Worm (Caenorhabditis elegans) whole organism, L4 larva: ENCODE results near the gene srw-82.

Experiments
- F10B5.3 ChIP-seq: sonication (generic microtip); optimal IDR thresholded peaks from 2 replicates; lab custom pipeline; 2016; ENCODE audit warnings: mild to moderate bottlenecking, missing genetic modification characterization, missing compliant biosample characterization
- F44E2.7 ChIP-seq: fragments of 200-800 bp; sonication (Bioruptor generic); IDR thresholded peaks from 2 replicates; pipeline ENCODE4 v2.1.2; 2022; ENCODE audit warnings: missing genetic modification characterization, missing compliant biosample characterization
- R02D3.7 ChIP-seq: fragments of 150-350 bp; sonication (generic microtip); optimal IDR thresholded peaks from 3 replicates; lab custom pipeline; 2014; ENCODE audit warnings: missing biosample characterization, missing genetic modification characterization
- T26A8.4 ChIP-seq: fragments of 200-800 bp; sonication (Bioruptor generic); IDR thresholded peaks from 2 replicates; pipeline ENCODE4 v1.3.6; 2022; ENCODE audit warnings: missing genetic modification characterization, missing compliant biosample characterization
- Y48G9A.11 ChIP-seq: fragments of 200-800 bp; sonication (Bioruptor generic); IDR thresholded peaks from 2 replicates; pipeline ENCODE4 v1.3.6; 2022; ENCODE audit warnings: missing genetic modification reagents, missing genetic modification characterization, missing compliant biosample characterization
- ZK337.2 ChIP-seq: fragments of 200-800 bp; sonication (Bioruptor generic); IDR thresholded peaks from 2 replicates; pipeline ENCODE4 v1.3.6; 2022; ENCODE audit warnings: missing genetic modification reagents, missing genetic modification characterization, missing compliant biosample characterization
- aly-2 ChIP-seq: sonication (generic microtip); optimal IDR thresholded peaks from 2 replicates; lab custom pipeline; 2018; ENCODE audit warnings: missing biosample characterization, missing genetic modification characterization
- attf-4 ChIP-seq: sonication (generic microtip); optimal IDR thresholded peaks from 3 replicates; lab custom pipeline; 2017; ENCODE audit warnings: missing biosample characterization, missing genetic modification characterization
- ceh-28 ChIP-seq: fragments of 150-350 bp; optimal IDR thresholded peaks from 2 replicates; lab custom pipeline; 2014; ENCODE audit warnings: missing biosample characterization, missing genetic modification reagents, missing genetic modification characterization
- cey-2 ChIP-seq: sonication (generic microtip); optimal IDR thresholded peaks from 3 replicates; lab custom pipeline; 2017; ENCODE audit warnings: missing genetic modification characterization, mild to moderate bottlenecking, missing compliant biosample characterization, antibody characterized with exemption, borderline replicate concordance; ENCODE audit not compliant: insufficient read depth
- ctbp-1 ChIP-seq: fragments of 200-800 bp; sonication (Bioruptor generic); IDR thresholded peaks from 2 replicates; pipeline ENCODE4 v1.3.6; 2022; ENCODE audit warnings: missing genetic modification reagents, missing genetic modification characterization, missing compliant biosample characterization
- daf-12 ChIP-seq: fragments of 150-350 bp; optimal IDR thresholded peaks from 2 replicates; lab custom pipeline; 2014; ENCODE audit warnings: missing biosample characterization, missing genetic modification reagents, missing genetic modification characterization
- daf-16 ChIP-seq, 3 experiments: sonication (generic microtip); optimal IDR thresholded peaks; 2 replicates each; lab custom pipeline; 2016 to 2017; ENCODE audit warnings: missing genetic modification characterization in 3 of 3, missing genetic modification reagents in 3 of 3, mild to moderate bottlenecking in 2 of 3, missing compliant biosample characterization in 2 of 3, missing biosample characterization in 1 of 3, moderate library complexity in 1 of 3
- daf-19 ChIP-seq: fragments of 200-800 bp; sonication (Bioruptor generic); conservative IDR thresholded peaks from 2 replicates; pipeline ENCODE4 v1.3.6; 2022; ENCODE audit warnings: missing genetic modification characterization, missing compliant biosample characterization
- dmd-6 ChIP-seq: fragments of 200-800 bp; sonication (Bioruptor generic); IDR thresholded peaks from 2 replicates; pipeline ENCODE4 v1.3.6; 2022; ENCODE audit warnings: missing genetic modification reagents, missing genetic modification characterization, missing compliant biosample characterization
- egl-27 ChIP-seq: sonication (generic microtip); optimal IDR thresholded peaks from 3 replicates; lab custom pipeline; 2017; ENCODE audit warnings: missing biosample characterization, missing genetic modification reagents, missing genetic modification characterization
- hif-1 ChIP-seq, 2 experiments: sonication (generic microtip); optimal IDR thresholded peaks; 2 replicates each; lab custom pipeline; 2016 to 2017; ENCODE audit warnings: missing compliant biosample characterization in 2 of 2, missing genetic modification characterization in 2 of 2, missing genetic modification reagents in 2 of 2, missing genotype in 2 of 2, mild to moderate bottlenecking in 1 of 2
- hlh-11 ChIP-seq: fragments of 200-800 bp; sonication (Bioruptor generic); optimal IDR thresholded peaks from 2 replicates; lab custom pipeline; 2018; ENCODE audit warnings: mild to moderate bottlenecking, missing genetic modification characterization, missing compliant biosample characterization
- hlh-30 ChIP-seq: sonication (generic microtip); optimal IDR thresholded peaks from 2 replicates; lab custom pipeline; 2017; ENCODE audit warnings: antibody characterized with exemption, mild to moderate bottlenecking, missing genetic modification characterization, missing compliant biosample characterization; ENCODE audit not compliant: insufficient read depth
- jun-1 ChIP-seq: fragments of 150-350 bp; optimal IDR thresholded peaks from 2 replicates; lab custom pipeline; 2014; ENCODE audit warnings: missing biosample characterization, missing genetic modification reagents, missing genetic modification characterization
- lin-13 ChIP-seq: fragments of 150-350 bp; optimal IDR thresholded peaks from 2 replicates; lab custom pipeline; 2014; ENCODE audit warnings: missing biosample characterization, missing genetic modification reagents, missing genetic modification characterization
- lin-38 ChIP-seq: fragments of 200-800 bp; sonication (Bioruptor generic); IDR thresholded peaks from 2 replicates; pipeline ENCODE4 v1.3.6; 2022; ENCODE audit warnings: missing genetic modification reagents, missing genetic modification characterization, missing compliant biosample characterization
- nhr-25 ChIP-seq: sonication (generic microtip); optimal IDR thresholded peaks from 2 replicates; lab custom pipeline; 2017; ENCODE audit warnings: missing genetic modification characterization, mild to moderate bottlenecking, missing compliant biosample characterization, antibody characterized with exemption, moderate library complexity, borderline replicate concordance; ENCODE audit not compliant: insufficient read depth
- nhr-28 ChIP-seq: fragments of 150-350 bp; optimal IDR thresholded peaks from 2 replicates; lab custom pipeline; 2014; ENCODE audit warnings: missing biosample characterization, missing genetic modification characterization
- nhr-76 ChIP-seq: fragments of 150-350 bp; optimal IDR thresholded peaks from 2 replicates; lab custom pipeline; 2014; ENCODE audit warnings: missing biosample characterization, missing genetic modification characterization
- pha-4 ChIP-seq, 2 experiments: fragments of 150-350 bp in 1 of 2; fragments of 200-800 bp in 1 of 2; sonication (Bioruptor generic) in 1 of 2; IDR thresholded peaks in 1 of 2; optimal IDR thresholded peaks in 1 of 2; 2 replicates each; pipeline versions ENCODE4 v1.3.6 to Lab custom; 2014 to 2022; ENCODE audit warnings: missing genetic modification characterization in 2 of 2, missing genetic modification reagents in 2 of 2, missing biosample characterization in 1 of 2, missing compliant biosample characterization in 1 of 2
- php-3 ChIP-seq: fragments of 200-800 bp; sonication (Bioruptor generic); IDR thresholded peaks from 2 replicates; pipeline ENCODE4 v1.3.6; 2022; ENCODE audit warnings: missing genetic modification reagents, missing genetic modification characterization, missing compliant biosample characterization
- pqm-1 ChIP-seq: sonication (generic microtip); optimal IDR thresholded peaks from 2 replicates; lab custom pipeline; 2017; ENCODE audit warnings: missing biosample characterization, missing genetic modification characterization
- saeg-2 ChIP-seq: fragments of 200-800 bp; sonication (Bioruptor generic); IDR thresholded peaks from 2 replicates; pipeline ENCODE4 v1.3.6; 2022; ENCODE audit warnings: missing genetic modification reagents, missing genetic modification characterization, missing compliant biosample characterization
- sdz-12 ChIP-seq: fragments of 200-800 bp; sonication (Bioruptor generic); optimal IDR thresholded peaks from 2 replicates; lab custom pipeline; 2018; ENCODE audit warnings: mild to moderate bottlenecking, missing genetic modification characterization, missing compliant biosample characterization
- set-16 ChIP-seq: fragments of 200-800 bp; sonication (Bioruptor generic); IDR thresholded peaks from 2 replicates; pipeline ENCODE4 v1.3.6; 2022; ENCODE audit warnings: missing genetic modification reagents, missing genetic modification characterization, missing compliant biosample characterization
- spr-3 ChIP-seq: fragments of 200-800 bp; sonication (Bioruptor generic); optimal IDR thresholded peaks from 2 replicates; lab custom pipeline; 2018; ENCODE audit warnings: mild to moderate bottlenecking, missing genetic modification characterization, missing compliant biosample characterization
- tag-97 ChIP-seq: fragments of 200-800 bp; sonication (Bioruptor generic); IDR thresholded peaks from 2 replicates; pipeline ENCODE4 v1.3.6; 2022; ENCODE audit warnings: missing genetic modification characterization, missing compliant biosample characterization
- tra-1 ChIP-seq: fragments of 200-800 bp; sonication (Bioruptor generic); IDR thresholded peaks from 2 replicates; pipeline ENCODE4 v1.3.6; 2022; ENCODE audit warnings: missing genetic modification reagents, missing genetic modification characterization, missing compliant biosample characterization
- unc-39 ChIP-seq: sonication (generic microtip); optimal IDR thresholded peaks from 2 replicates; lab custom pipeline; 2017; ENCODE audit warnings: missing biosample characterization, missing genetic modification characterization
- vab-7 ChIP-seq: fragments of 200-800 bp; sonication (Bioruptor generic); IDR thresholded peaks from 2 replicates; pipeline ENCODE4 v1.3.6; 2022; ENCODE audit warnings: missing genetic modification reagents, missing genetic modification characterization, missing compliant biosample characterization
- zfp-2 ChIP-seq: sonication (generic microtip); optimal IDR thresholded peaks from 2 replicates; lab custom pipeline; 2016; ENCODE audit warnings: mild to moderate bottlenecking, missing genetic modification characterization, missing compliant biosample characterization

srw-82 gene

ce11 chrV:18412351-18412750 lies 19.2 kb upstream of the srw-82 start (continued):
- no peak for TF ChIP-seq ceh-28 (tag; lab: Kevin White, UChicago)
- no peak for TF ChIP-seq ctbp-1 (GFP tag; lab: Robert Waterston, UW)
- no peak for TF ChIP-seq sdz-12 (GFP tag; lab: Kevin White, UChicago)
- TF ChIP-seq daf-19 (GFP tag; lab: Robert Waterston, UW) = no peak
- TF ChIP-seq daf-16 (GFP tag; optimal IDR thresholded peaks at IDR 0.05; lab: Kevin White, UChicago) = peak in 1 of 2 experiments; percentile 44
- peak; percentile 54 for TF ChIP-seq daf-16 (tag; optimal IDR thresholded peaks at IDR 0.05; lab: Kevin White, UChicago)
- TF ChIP-seq spr-3 (GFP tag; lab: Kevin White, UChicago) = no peak
- TF ChIP-seq tra-1 (GFP tag; lab: Robert Waterston, UW) = 0 out of 2 replicates have a peak, but pooled peaks have one; percentile 26
- TF ChIP-seq tag-97 = no peak
- peak; percentile 0 for TF ChIP-seq hlh-11 (tag; lab: Kevin White, UChicago)
- TF ChIP-seq pqm-1 (tag; lab: Kevin White, UChicago) = no peak
- TF ChIP-seq nhr-76 = no peak
- TF ChIP-seq dmd-6 = peak; percentile 36; the same call in 1 of the 2 replicates
- 0 out of 2 replicates have a peak, but pooled peaks have one; percentile 23 for TF ChIP-seq ZK337.2 (GFP tag; lab: Robert Waterston, UW)
- TF ChIP-seq php-3 (GFP tag; lab: Robert Waterston, UW) = peak; percentile 20; the same call in 1 of the 2 replicates
- no peak for TF ChIP-seq unc-39 (tag; lab: Kevin White, UChicago)
- no peak for TF ChIP-seq egl-27
- TF ChIP-seq cey-2 (tag; lab: Kevin White, UChicago) = no peak
- no peak for TF ChIP-seq attf-4 (tag; lab: Kevin White, UChicago)
- TF ChIP-seq lin-38 (GFP tag; lab: Robert Waterston, UW) = no peak
- TF ChIP-seq saeg-2 (GFP tag; lab: Robert Waterston, UW) = no peak
- TF ChIP-seq lin-13 (GFP tag; lab: Kevin White, UChicago) = no peak
- TF ChIP-seq set-16 (GFP tag; lab: Robert Waterston, UW) = no peak
- no peak; the same call in 1 of the 2 replicates for TF ChIP-seq pha-4 (GFP tag; IDR thresholded peaks at IDR 0.05; lab: Robert Waterston, UW)
- TF ChIP-seq pha-4 (tag; optimal IDR thresholded peaks at IDR 0.05; lab: Kevin White, UChicago) = no peak
- no peak for TF ChIP-seq T26A8.4 (GFP tag; lab: Robert Waterston, UW)
- peak; percentile 65; the same call in 1 of the 2 replicates for TF ChIP-seq vab-7 (GFP tag; lab: Robert Waterston, UW)
- TF ChIP-seq daf-12 (tag; lab: Kevin White, UChicago) = no peak
- no peak for TF ChIP-seq nhr-25 (tag; lab: Kevin White, UChicago)
- TF ChIP-seq jun-1 (tag; lab: Kevin White, UChicago) = no peak
- TF ChIP-seq, all 104 proteins: peak for 18

DNA sequence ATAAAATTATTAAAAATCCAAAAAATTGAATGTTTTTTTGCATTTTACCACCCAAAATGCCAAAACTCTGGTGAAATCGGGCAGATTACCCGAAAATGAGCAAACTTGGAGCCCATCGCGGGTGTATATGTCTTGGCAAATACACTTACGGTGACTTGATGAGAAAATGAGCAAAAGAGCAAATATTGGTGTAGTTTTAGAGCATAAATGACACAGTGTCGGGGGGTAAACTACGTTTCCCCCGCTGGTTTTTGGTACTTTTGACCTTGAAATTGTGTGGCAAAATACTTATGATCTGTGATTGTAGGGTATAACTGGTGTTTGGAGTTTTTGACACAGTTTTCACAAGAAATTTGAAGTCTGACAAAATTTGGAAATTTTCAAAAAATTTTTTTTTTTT lies 18.7 kb upstream of the srw-82 start, which contains the start of gene ZK262.2:
Gene ZK262.2, minus strand, starts transcription at position 101 of the 400 bp plus-strand sequence.
- no peak for TF ChIP-seq Y48G9A.11 (GFP tag; lab: Robert Waterston, UW)
- no peak for TF ChIP-seq R02D3.7 (tag; lab: Kevin White, UChicago)
- TF ChIP-seq nhr-28 (tag; lab: Kevin White, UChicago) = peak; percentile 9
- TF ChIP-seq hif-1 (tag; optimal IDR thresholded peaks at IDR 0.05; lab: Kevin White, UChicago) = no peak
- TF ChIP-seq aly-2 = no peak
- TF ChIP-seq vab-7 (GFP tag; lab: Robert Waterston, UW) = no peak
- TF ChIP-seq hlh-30 (tag; lab: Kevin White, UChicago) = no peak

DNA sequence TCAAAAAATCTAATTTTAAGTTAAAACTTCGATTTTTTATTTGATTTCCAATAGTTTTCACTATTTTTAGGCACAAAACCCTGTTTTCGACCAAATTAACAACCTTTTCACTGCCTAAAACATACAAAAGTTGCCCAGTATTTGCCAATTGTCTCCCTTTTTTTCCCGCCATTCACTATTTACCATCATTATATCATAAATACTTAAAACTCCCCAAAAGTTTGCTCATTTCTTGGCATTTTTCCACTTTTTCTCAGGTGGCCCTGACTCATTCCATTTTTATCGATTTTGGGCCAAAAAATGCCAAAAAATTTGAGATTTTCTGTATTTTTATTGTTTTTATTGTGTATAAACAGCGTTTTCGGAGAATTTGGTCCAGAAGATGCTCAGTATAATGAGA lies 17.5 kb upstream of the srw-82 start, which contains the start of gene txt-8:
Gene txt-8, plus strand, starts transcription at position 301 of the 400 bp plus-strand sequence.
- no peak for TF ChIP-seq F10B5.3 (tag; lab: Kevin White, UChicago)
- TF ChIP-seq lin-13 (GFP tag; lab: Kevin White, UChicago) = no peak
- no peak for TF ChIP-seq F44E2.7
- no peak for TF ChIP-seq zfp-2 (tag; lab: Kevin White, UChicago)
- TF ChIP-seq hlh-30 (tag; lab: Kevin White, UChicago) = no peak
- TF ChIP-seq, all 104 proteins: peak for 0
